Fruit fly (Drosophila melanogaster) whole organism, embryonic: ENCODE measurements around the gene CG13247.
A peak's percentile ranks its signal among the peaks of the same experiment; 100 is the strongest.

Source experiments
- ATbp ChIP-seq: fragments of 200-800 bp; sonication (Bioruptor generic); optimal IDR thresholded peaks from 2 replicates; lab custom pipeline; 2017; ENCODE audit warnings: missing biosample characterization, mild to moderate bottlenecking, missing genetic modification characterization, missing genetic modification reagents
- Bgb ChIP-seq: fragments of 200-800 bp; sonication (Bioruptor generic); IDR thresholded peaks from 2 replicates; pipeline ENCODE4 v1.3.6; 2022; ENCODE audit warnings: missing biosample characterization, missing genetic modification characterization; ENCODE audit not compliant: partially characterized antibody
- Bteb2 ChIP-seq: fragments of 200-800 bp; sonication (Bioruptor generic); optimal IDR thresholded peaks from 2 replicates; lab custom pipeline; 2016; ENCODE audit warnings: missing biosample characterization, missing genetic modification characterization
- CG10147 ChIP-seq: fragments of 200-800 bp; sonication (Bioruptor generic); optimal IDR thresholded peaks from 2 replicates; lab custom pipeline; 2019; ENCODE audit warnings: missing biosample characterization, mild to moderate bottlenecking, missing genetic modification characterization, moderate library complexity
- CG10462 ChIP-seq: fragments of 200-800 bp; sonication (Bioruptor generic); optimal IDR thresholded peaks from 2 replicates; lab custom pipeline; 2016; ENCODE audit warnings: missing biosample characterization, missing genetic modification characterization
- CG13296 ChIP-seq: fragments of 200-800 bp; sonication (Bioruptor generic); optimal IDR thresholded peaks from 3 replicates; lab custom pipeline; 2018; ENCODE audit warnings: missing biosample characterization, mild to moderate bottlenecking, missing genetic modification characterization
- CG14050 ChIP-seq: fragments of 200-800 bp; sonication (Bioruptor generic); IDR thresholded peaks from 3 replicates; pipeline ENCODE4 v1.3.6; 2022; ENCODE audit warnings: missing biosample characterization, missing genetic modification characterization
- CG15073 ChIP-seq: fragments of 200-800 bp; sonication (Bioruptor generic); optimal IDR thresholded peaks from 2 replicates; lab custom pipeline; 2016; ENCODE audit warnings: missing biosample characterization, missing genetic modification characterization
- CG15514 ChIP-seq: fragments of 200-800 bp; sonication (Bioruptor generic); optimal IDR thresholded peaks from 3 replicates; lab custom pipeline; 2017; ENCODE audit warnings: missing biosample characterization, missing genetic modification characterization, mild to moderate bottlenecking, moderate library complexity, missing genetic modification reagents
- CG1602 ChIP-seq: fragments of 200-800 bp; sonication (Bioruptor generic); optimal IDR thresholded peaks from 3 replicates; lab custom pipeline; 2016; ENCODE audit warnings: missing biosample characterization, missing genetic modification characterization
- CG17328 ChIP-seq: fragments of 200-800 bp; sonication (Bioruptor generic); IDR thresholded peaks from 2 replicates; pipeline ENCODE4 v1.3.6; 2022; ENCODE audit warnings: missing biosample characterization, missing genetic modification characterization
- CG17612 ChIP-seq: fragments of 200-800 bp; sonication (Bioruptor generic); IDR thresholded peaks from 2 replicates; pipeline ENCODE4 v1.3.6; 2022; ENCODE audit warnings: missing biosample characterization, missing genetic modification characterization
- CG2202 ChIP-seq: fragments of 200-800 bp; sonication (Bioruptor generic); optimal IDR thresholded peaks from 2 replicates; lab custom pipeline; 2018; ENCODE audit warnings: missing biosample characterization, mild to moderate bottlenecking, missing genetic modification characterization
- CG2712 ChIP-seq: fragments of 200-800 bp; optimal IDR thresholded peaks from 3 replicates; lab custom pipeline; 2019; ENCODE audit warnings: missing biosample characterization, mild to moderate bottlenecking, missing genetic modification characterization, moderate library complexity
- CG3163 ChIP-seq: fragments of 200-800 bp; sonication (Bioruptor generic); optimal IDR thresholded peaks from 3 replicates; lab custom pipeline; 2016; ENCODE audit warnings: missing biosample characterization, missing genetic modification characterization
- CG3838 ChIP-seq: fragments of 200-800 bp; sonication (Bioruptor generic); optimal IDR thresholded peaks from 3 replicates; lab custom pipeline; 2016; ENCODE audit warnings: missing biosample characterization, missing genetic modification characterization
- CG4424 ChIP-seq: fragments of 200-800 bp; sonication (Bioruptor generic); optimal IDR thresholded peaks from 3 replicates; lab custom pipeline; 2016; ENCODE audit warnings: missing biosample characterization, missing genetic modification characterization
- CG4730 ChIP-seq: fragments of 200-800 bp; sonication (Bioruptor generic); IDR thresholded peaks from 2 replicates; pipeline ENCODE4 v1.3.6; 2022; ENCODE audit warnings: missing biosample characterization, missing genetic modification characterization
- CG6175 ChIP-seq: fragments of 200-800 bp; sonication (Bioruptor generic); IDR thresholded peaks from 3 replicates; pipeline ENCODE4 v1.3.6; 2022; ENCODE audit warnings: missing biosample characterization, missing genetic modification characterization
- CG6689 ChIP-seq: fragments of 200-800 bp; sonication (Bioruptor generic); IDR thresholded peaks from 2 replicates; pipeline ENCODE4 v1.3.6; 2022; ENCODE audit warnings: missing biosample characterization, missing genetic modification characterization
- CG7372 ChIP-seq: fragments of 200-800 bp; sonication (Bioruptor generic); IDR thresholded peaks from 2 replicates; pipeline ENCODE4 v1.3.6; 2022; ENCODE audit warnings: missing biosample characterization, missing genetic modification characterization
- CG8388 ChIP-seq: fragments of 200-800 bp; sonication (Bioruptor generic); optimal IDR thresholded peaks from 2 replicates; lab custom pipeline; 2019; ENCODE audit warnings: missing biosample characterization, mild to moderate bottlenecking, missing genetic modification characterization, moderate library complexity
- CG8478 ChIP-seq: fragments of >200 bp; optimal IDR thresholded peaks from 2 replicates; lab custom pipeline; 2018
- CG9609 ChIP-seq: fragments of 200-800 bp; sonication (Bioruptor generic); optimal IDR thresholded peaks from 3 replicates; lab custom pipeline; 2016; ENCODE audit warnings: missing biosample characterization, missing genetic modification characterization
- Dbx ChIP-seq: fragments of 200-800 bp; sonication (Bioruptor generic); IDR thresholded peaks from 3 replicates; pipeline ENCODE4 v1.3.6; 2022; ENCODE audit warnings: missing biosample characterization, missing genetic modification characterization
- Dip3 ChIP-seq: fragments of 200-800 bp; sonication (Bioruptor generic); optimal IDR thresholded peaks from 3 replicates; lab custom pipeline; 2016; ENCODE audit warnings: missing biosample characterization, missing genetic modification characterization
- Doc2 ChIP-seq: fragments of 200-800 bp; sonication (Bioruptor generic); IDR thresholded peaks from 2 replicates; pipeline ENCODE4 v1.3.6; 2022; ENCODE audit warnings: missing biosample characterization, missing genetic modification characterization
- Drgx ChIP-seq: fragments of 200-800 bp; sonication (Bioruptor generic); IDR thresholded peaks from 2 replicates; pipeline ENCODE4 v1.3.6; 2022; ENCODE audit warnings: missing biosample characterization, missing genetic modification characterization
- ERR ChIP-seq: fragments of 200-800 bp; sonication (Bioruptor generic); optimal IDR thresholded peaks from 2 replicates; lab custom pipeline; 2016; ENCODE audit warnings: missing biosample characterization, missing genetic modification characterization
- HLH4C ChIP-seq: fragments of 200-800 bp; sonication (Bioruptor generic); IDR thresholded peaks from 3 replicates; pipeline ENCODE4 v1.3.6; 2022; ENCODE audit warnings: missing biosample characterization, missing genetic modification characterization; ENCODE audit not compliant: partially characterized antibody
- Hey ChIP-seq: fragments of 200-800 bp; sonication (Bioruptor generic); optimal IDR thresholded peaks from 3 replicates; lab custom pipeline; 2018; ENCODE audit warnings: missing biosample characterization, mild to moderate bottlenecking, missing genetic modification characterization
- Sin3A ChIP-seq: fragments of >200 bp; optimal IDR thresholded peaks from 2 replicates; lab custom pipeline; 2018
- Ssrp ChIP-seq: fragments of 200-800 bp; sonication (Bioruptor generic); optimal IDR thresholded peaks from 2 replicates; lab custom pipeline; 2018; ENCODE audit warnings: missing biosample characterization, mild to moderate bottlenecking, missing genetic modification characterization, moderate library complexity
- ash1 ChIP-seq: fragments of 200-800 bp; sonication (Bioruptor generic); optimal IDR thresholded peaks from 2 replicates; lab custom pipeline; 2018; ENCODE audit warnings: missing biosample characterization, mild to moderate bottlenecking, missing genetic modification characterization
- crc ChIP-seq: fragments of 200-800 bp; sonication (Bioruptor generic); optimal IDR thresholded peaks from 2 replicates; lab custom pipeline; 2016; ENCODE audit warnings: missing biosample characterization, missing genetic modification characterization
- crp ChIP-seq, 2 experiments: fragments of 200-800 bp; sonication (Bioruptor generic); optimal IDR thresholded peaks; 2 replicates in 1 of 2; 3 replicates in 1 of 2; lab custom pipeline; 2017; ENCODE audit warnings: missing biosample characterization in 2 of 2, missing genetic modification characterization in 2 of 2, mild to moderate bottlenecking in 1 of 2, moderate library complexity in 1 of 2
- dimm ChIP-seq: fragments of 200-800 bp; sonication (Bioruptor generic); IDR thresholded peaks from 2 replicates; pipeline ENCODE4 v1.3.6; 2022; ENCODE audit warnings: missing biosample characterization, missing genetic modification characterization
- fru ChIP-seq: fragments of >200 bp; optimal IDR thresholded peaks from 2 replicates; lab custom pipeline; 2017
- gem ChIP-seq: fragments of 200-800 bp; sonication (Bioruptor generic); optimal IDR thresholded peaks from 2 replicates; lab custom pipeline; 2019; ENCODE audit warnings: missing biosample characterization, mild to moderate bottlenecking, missing genetic modification characterization, moderate library complexity
- gfzf ChIP-seq: fragments of 200-800 bp; sonication (Bioruptor generic); optimal IDR thresholded peaks from 2 replicates; lab custom pipeline; 2016; ENCODE audit warnings: missing biosample characterization, mild to moderate bottlenecking, missing genetic modification characterization, moderate library complexity
- ken ChIP-seq: fragments of 200-800 bp; sonication (Bioruptor generic); IDR thresholded peaks from 3 replicates; pipeline ENCODE4 v1.3.6; 2022; ENCODE audit warnings: missing biosample characterization, missing genetic modification characterization
- mam ChIP-seq: fragments of 200-800 bp; sonication (Bioruptor generic); optimal IDR thresholded peaks from 3 replicates; lab custom pipeline; 2016; ENCODE audit warnings: missing biosample characterization, missing genetic modification characterization
- pnt ChIP-seq: fragments of 200-800 bp; sonication (Bioruptor generic); optimal IDR thresholded peaks from 3 replicates; lab custom pipeline; 2016; ENCODE audit warnings: missing biosample characterization, missing genetic modification characterization
- pzg ChIP-seq: fragments of 200-800 bp; sonication (Bioruptor generic); optimal IDR thresholded peaks from 3 replicates; lab custom pipeline; 2018; ENCODE audit warnings: missing biosample characterization, mild to moderate bottlenecking, missing genetic modification characterization, moderate library complexity
- sens-2 ChIP-seq: fragments of 200-800 bp; sonication (Bioruptor generic); IDR thresholded peaks from 2 replicates; pipeline ENCODE4 v1.3.6; 2022; ENCODE audit warnings: missing biosample characterization, missing genetic modification characterization
- slou ChIP-seq: fragments of 200-800 bp; sonication (Bioruptor generic); optimal IDR thresholded peaks from 3 replicates; lab custom pipeline; 2016; ENCODE audit warnings: missing biosample characterization, missing genetic modification characterization
- ssp ChIP-seq: fragments of 200-800 bp; sonication (Bioruptor generic); IDR thresholded peaks from 2 replicates; pipeline ENCODE4 v1.3.6; 2022; ENCODE audit warnings: missing biosample characterization, missing genetic modification characterization
- tap ChIP-seq: fragments of 200-800 bp; optimal IDR thresholded peaks from 3 replicates; lab custom pipeline; 2019; ENCODE audit warnings: missing biosample characterization, mild to moderate bottlenecking, missing genetic modification characterization, moderate library complexity
- twi ChIP-seq: fragments of 200-800 bp; optimal IDR thresholded peaks from 2 replicates; lab custom pipeline; 2019; ENCODE audit warnings: missing biosample characterization, mild to moderate bottlenecking, missing genetic modification characterization, moderate library complexity
- zen ChIP-seq: fragments of 200-800 bp; sonication (Bioruptor generic); optimal IDR thresholded peaks from 3 replicates; lab custom pipeline; 2018; ENCODE audit warnings: missing biosample characterization, mild to moderate bottlenecking, missing genetic modification characterization, moderate library complexity

The CG13247 gene

dm6 chr3L:20375878-20376563, 5.9 kb downstream of the CG13247 start, which contains the start of the genes Ide and RhoBTB (continued):
- TF ChIP-seq pnt (GFP tag; lab: Kevin White, UChicago) (peak; percentile 91), CG9609 (GFP tag; lab: Kevin White, UChicago) (peak; percentile 80), zen (tag; lab: Kevin White, UChicago) (peak; percentile 77), slou (GFP tag; lab: Kevin White, UChicago) (peak; percentile 70), ken (GFP tag; lab: Robert Waterston, UW) (peak; percentile 46; the same call in 1 of the 3 replicates), mam (GFP tag; lab: Kevin White, UChicago) (peak; percentile 96), CG13296 (GFP tag; lab: Kevin White, UChicago) (peak; percentile 57), ash1 (GFP tag; lab: Kevin White, UChicago) (no peak), Bteb2 (GFP tag; lab: Kevin White, UChicago) (peak; percentile 76), CG8478 (peak; percentile 10), fru (no peak), Hey (tag; lab: Kevin White, UChicago) (no peak), tap (tag; lab: Kevin White, UChicago) (no peak), CG4424 (GFP tag; lab: Kevin White, UChicago) (peak; percentile 66), HLH4C (no peak), Doc2 (GFP tag; lab: Robert Waterston, UW) (peak; percentile 48; the same call in 1 of the 2 replicates), Dip3 (peak; percentile 93), CG3838 (peak; percentile 36), CG7372 (GFP tag; lab: Robert Waterston, UW) (peak; percentile 85), CG10462 (GFP tag; lab: Kevin White, UChicago) (peak; percentile 63), crc (peak; percentile 67), CG15073 (GFP tag; lab: Kevin White, UChicago) (peak; percentile 24), CG14050 (GFP tag; lab: Robert Waterston, UW) (peak; percentile 33; the same call in 1 of the 3 replicates), Sin3A (lab: Kevin White, UChicago) (peak; percentile 96), CG6689 (GFP tag; lab: Robert Waterston, UW) (peak; percentile 67), CG17328 (GFP tag; lab: Robert Waterston, UW) (0 out of 2 replicates have a peak, but pooled peaks have one; percentile 38), sens-2 (GFP tag; lab: Robert Waterston, UW) (0 out of 2 replicates have a peak, but pooled peaks have one; percentile 14), CG10147 (GFP tag; lab: Kevin White, UChicago) (peak; percentile 62), twi (tag; lab: Kevin White, UChicago) (peak; percentile 81), CG4730 (GFP tag; lab: Robert Waterston, UW) (0 out of 2 replicates have a peak, but pooled peaks have one; percentile 2), CG2712 (tag; lab: Kevin White, UChicago) (peak; percentile 75), CG6175 (GFP tag; lab: Robert Waterston, UW) (no peak), dimm (GFP tag; lab: Robert Waterston, UW) (peak; percentile 47; the same call in 1 of the 2 replicates), Drgx (GFP tag; lab: Robert Waterston, UW) (peak; percentile 50; the same call in 1 of the 2 replicates), pzg (peak; percentile 73), CG2202 (tag; lab: Kevin White, UChicago) (no peak), gfzf (peak; percentile 19), ATbp (GFP tag; lab: Kevin White, UChicago) (peak; percentile 53), Dbx (GFP tag; lab: Robert Waterston, UW) (peak; percentile 86), CG1602 (peak; percentile 78), ERR (peak; percentile 64), ssp (GFP tag; lab: Robert Waterston, UW) (peak; percentile 67; the same call in 1 of the 2 replicates), crp (GFP tag; optimal IDR thresholded peaks at IDR 0.05; lab: Kevin White, UChicago) (peak; percentile 67 to 91), CG15514 (GFP tag; lab: Kevin White, UChicago) (peak; percentile 98), Ssrp (tag; lab: Kevin White, UChicago) (peak; percentile 77), gem (tag; lab: Kevin White, UChicago) (no peak), CG3163 (GFP tag; lab: Kevin White, UChicago) (peak; percentile 77), CG17612 (GFP tag; lab: Robert Waterston, UW) (no peak), CG8388 (GFP tag; lab: Kevin White, UChicago) (peak; percentile 53), Bgb (peak; percentile 34; the same call in 1 of the 2 replicates)
